Fruit fly (Drosophila melanogaster): ENCODE results near the gene Tim9a.

Tim9a gene

DNA sequence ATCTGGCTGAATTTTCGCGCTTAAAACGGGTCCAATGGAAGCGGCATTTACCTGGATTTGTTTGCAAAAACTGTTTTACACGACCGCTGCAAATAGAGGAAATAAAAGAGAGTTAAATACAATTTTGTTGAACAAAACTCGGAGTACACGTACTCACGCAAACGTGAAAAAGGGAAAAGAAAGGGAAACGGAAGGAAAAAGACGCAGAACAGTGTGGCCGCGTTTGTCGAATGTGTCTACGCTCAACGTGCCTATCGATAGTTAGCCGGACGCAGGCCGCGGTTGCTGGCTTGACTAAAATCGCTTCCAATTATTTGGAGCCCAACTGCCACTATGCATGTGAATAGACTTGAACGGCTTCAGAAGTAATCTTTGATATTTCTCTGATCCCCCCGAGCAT is 47.6 kb upstream of the Tim9a start, which contains the start of gene RpS15Aa (continued):
- TF ChIP-seq peb (GFP tag; IDR thresholded peaks at IDR 0.05) (no peak), chm (GFP tag; IDR thresholded peaks at IDR 0.05) (peak; percentile 91), tio (GFP tag; optimal IDR thresholded peaks at IDR 0.05) (peak; percentile 42), CG3281 (GFP tag; optimal IDR thresholded peaks at IDR 0.05) (peak; percentile 81), YL-1 (GFP tag; optimal IDR thresholded peaks at IDR 0.05) (peak; percentile 82), D (optimal IDR thresholded peaks at IDR 0.05) (no peak), D (GFP tag; optimal IDR thresholded peaks at IDR 0.05) (peak; percentile 48), CG17612 (GFP tag; IDR thresholded peaks at IDR 0.05) (peak; percentile 60), CG2875 (GFP tag; optimal IDR thresholded peaks at IDR 0.05) (peak; percentile 63), CG16779 (GFP tag; IDR thresholded peaks at IDR 0.05) (0 out of 2 replicates have a peak, but pooled peaks have one; percentile 17), CG14441 (GFP tag; IDR thresholded peaks at IDR 0.05) (peak; percentile 68), fd96Cb (tag; optimal IDR thresholded peaks at IDR 0.05) (no peak), Sox100B (GFP tag; optimal IDR thresholded peaks at IDR 0.05) (peak; percentile 41), croc (GFP tag; conservative IDR thresholded peaks at IDR 0.05) (peak; percentile 41; the same call in 2 of the 3 replicates), ac (GFP tag; optimal IDR thresholded peaks at IDR 0.05) (peak; percentile 53), kah (GFP tag; optimal IDR thresholded peaks at IDR 0.05) (peak; percentile 49), D19B (GFP tag; optimal IDR thresholded peaks at IDR 0.05) (peak; percentile 55), lbe (GFP tag; optimal IDR thresholded peaks at IDR 0.05) (no peak), Scr (GFP tag; IDR thresholded peaks at IDR 0.05; ENCODE audit: partially characterized antibody) (peak; percentile 29), CG17359 (tag; optimal IDR thresholded peaks at IDR 0.05) (peak; percentile 59), Stat92E (GFP tag; optimal IDR thresholded peaks at IDR 0.05) (no peak), ATbp (GFP tag; optimal IDR thresholded peaks at IDR 0.05) (peak; percentile 51), Ets97D (GFP tag; optimal IDR thresholded peaks at IDR 0.05) (peak; percentile 99), NFAT (GFP tag; IDR thresholded peaks at IDR 0.05) (peak; percentile 92), B-H2 (GFP tag; optimal IDR thresholded peaks at IDR 0.05) (peak; percentile 84), D19A (tag; optimal IDR thresholded peaks at IDR 0.05) (peak; percentile 16), tna (GFP tag; IDR thresholded peaks at IDR 0.05; ENCODE audit: partially characterized antibody) (peak; percentile 23; the same call in 1 of the 2 replicates), Dref (GFP tag; IDR thresholded peaks at IDR 0.05) (peak; percentile 90), Ets65A (GFP tag) (peak; percentile 99), chinmo (GFP tag; IDR thresholded peaks at IDR 0.05; ENCODE audit: partially characterized antibody) (no peak), CG8944 (GFP tag; optimal IDR thresholded peaks at IDR 0.05) (peak; percentile 58), CG12769 (tag; optimal IDR thresholded peaks at IDR 0.05) (peak; percentile 54), CG11560 (tag; IDR thresholded peaks at IDR 0.05) (peak; percentile 75), CG4820 (GFP tag; optimal IDR thresholded peaks at IDR 0.05) (peak; percentile 47), CG17328 (GFP tag; IDR thresholded peaks at IDR 0.05) (peak; percentile 87), CG9215 (GFP tag; IDR thresholded peaks at IDR 0.05) (peak; percentile 49), crol (GFP tag; IDR thresholded peaks at IDR 0.05) (peak; percentile 39; the same call in 1 of the 2 replicates), cas (GFP tag; IDR thresholded peaks at IDR 0.05) (no peak)

DNA sequence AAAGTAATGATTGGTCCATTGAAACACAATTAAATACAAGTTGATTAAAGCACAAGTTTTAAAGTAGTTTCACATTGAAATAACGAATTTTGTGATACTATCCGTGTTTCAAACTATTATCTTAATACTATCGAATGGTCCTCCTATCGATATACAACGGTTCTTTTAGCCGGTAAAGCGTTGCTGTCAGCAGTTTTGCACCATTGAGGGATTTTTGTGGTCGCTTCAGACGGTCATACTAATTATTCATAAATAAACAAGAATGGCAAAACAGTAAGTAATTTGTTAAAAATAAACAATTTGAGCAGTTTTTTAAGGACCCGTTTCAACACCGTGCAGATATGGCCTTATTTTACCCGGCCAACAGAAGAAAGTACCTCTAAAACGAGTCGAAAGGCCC is 46.9 kb upstream of the Tim9a start, which contains the start of gene CG15747:
CG15747 (plus strand) TSS at position 206 of the 400 bp plus-strand sequence.
- no peak for TF ChIP-seq Atf3 (GFP tag; optimal IDR thresholded peaks at IDR 0.05)
- no peak for TF ChIP-seq CG11696 (GFP tag; IDR thresholded peaks at IDR 0.05)
- TF ChIP-seq CG7357 (GFP tag; IDR thresholded peaks at IDR 0.05), result no peak
- peak; percentile 8 for TF ChIP-seq CG3995 (GFP tag; optimal IDR thresholded peaks at IDR 0.05)
- TF ChIP-seq CG10654 (GFP tag; optimal IDR thresholded peaks at IDR 0.05), result no peak
- TF ChIP-seq gfzf (GFP tag; optimal IDR thresholded peaks at IDR 0.05), result peak; percentile 63
- TF ChIP-seq Scr (GFP tag; IDR thresholded peaks at IDR 0.05; ENCODE audit: partially characterized antibody), result peak; percentile 47; the same call in 1 of the 2 replicates
- peak; percentile 13 for TF ChIP-seq CG13287 (GFP tag; IDR thresholded peaks at IDR 0.05; ENCODE audit: partially characterized antibody)
- no peak for TF ChIP-seq CG31441 (GFP tag; IDR thresholded peaks at IDR 0.05)
- peak; percentile 46; the same call in 1 of the 3 replicates for TF ChIP-seq CG17361 (GFP tag; IDR thresholded peaks at IDR 0.05)
- TF ChIP-seq CG34422 (GFP tag; IDR thresholded peaks at IDR 0.05), result 0 out of 3 replicates have a peak, but pooled peaks have one; percentile 32
- peak; percentile 3 for TF ChIP-seq pita (GFP tag; optimal IDR thresholded peaks at IDR 0.05)
- TF ChIP-seq Mes4 (GFP tag; optimal IDR thresholded peaks at IDR 0.05), result no peak
- no peak for TF ChIP-seq CG2202 (tag; optimal IDR thresholded peaks at IDR 0.05)
- TF ChIP-seq D19B (GFP tag; optimal IDR thresholded peaks at IDR 0.05), result no peak
- TF ChIP-seq CG42726 (GFP tag; IDR thresholded peaks at IDR 0.05; ENCODE audit: partially characterized antibody), result no peak
- peak; percentile 11; the same call in 1 of the 3 replicates for TF ChIP-seq row (GFP tag; IDR thresholded peaks at IDR 0.05)
